Worm (Caenorhabditis elegans): ENCODE data around the gene clec-143.

DNA sequence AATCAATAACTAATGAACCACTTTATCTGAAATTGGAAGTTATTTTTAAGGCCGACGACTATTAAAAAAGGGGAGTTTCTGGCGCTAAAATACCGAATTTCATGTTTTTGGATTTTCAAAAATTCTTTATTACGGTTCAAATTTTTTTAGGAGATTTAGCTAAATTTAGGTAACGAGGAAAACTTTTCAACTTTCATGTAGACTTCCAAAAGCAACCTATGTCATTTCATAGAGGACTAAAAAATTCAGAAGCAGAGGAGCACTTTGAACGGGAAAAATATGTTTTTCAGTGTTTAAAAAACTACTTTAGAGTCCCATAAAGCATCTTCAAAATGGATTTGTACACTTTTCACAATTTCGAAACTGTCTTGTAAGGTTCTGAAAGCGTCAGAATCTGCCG, 43.3 kb upstream of the clec-143 start:
- TF ChIP-seq ztf-23 (GFP tag; IDR thresholded peaks at IDR 0.05) (no peak), med-1 (GFP tag; optimal IDR thresholded peaks at IDR 0.05; ENCODE audit: insufficient read depth) (no peak), flt-1 (GFP tag; IDR thresholded peaks at IDR 0.05) (no peak), ztf-29 (GFP tag; IDR thresholded peaks at IDR 0.05) (no peak), klf-2 (GFP tag; conservative IDR thresholded peaks at IDR 0.05) (no peak), ref-1 (GFP tag; conservative IDR thresholded peaks at IDR 0.05) (no peak), cog-1 (tag; optimal IDR thresholded peaks at IDR 0.05) (no peak)

Measured in whole organism, midembryonic.